Fruit fly (Drosophila melanogaster) whole organism, adult: ENCODE measurements around the gene Pen.

ENCODE experiments used
- CG11617 ChIP-seq: fragments of 200-800 bp; sonication (Bioruptor generic); optimal IDR thresholded peaks from 2 replicates; lab custom pipeline; 2017; ENCODE audit warnings: mild to moderate bottlenecking, missing biosample characterization, missing genetic modification reagents, missing genetic modification characterization
- CG12768 ChIP-seq: fragments of 200-800 bp; sonication (Bioruptor generic); optimal IDR thresholded peaks from 2 replicates; lab custom pipeline; 2017; ENCODE audit warnings: missing biosample characterization, missing genetic modification characterization, mild to moderate bottlenecking, moderate library complexity, missing genetic modification reagents
- CG1620 ChIP-seq: fragments of 200-800 bp; sonication (Bioruptor generic); optimal IDR thresholded peaks from 2 replicates; lab custom pipeline; 2016; ENCODE audit warnings: missing biosample characterization, missing genetic modification characterization
- CG33017 ChIP-seq: fragments of 200-800 bp; sonication (Bioruptor generic); optimal IDR thresholded peaks from 2 replicates; lab custom pipeline; 2018; ENCODE audit warnings: missing biosample characterization, mild to moderate bottlenecking, missing genetic modification characterization, moderate library complexity
- CG5204 ChIP-seq: fragments of 200-800 bp; sonication (Bioruptor generic); optimal IDR thresholded peaks from 2 replicates; lab custom pipeline; 2016; ENCODE audit warnings: missing biosample characterization, missing genetic modification characterization
- CG7045 ChIP-seq: fragments of 200-800 bp; sonication (Bioruptor generic); optimal IDR thresholded peaks from 2 replicates; lab custom pipeline; 2017; ENCODE audit warnings: missing biosample characterization, mild to moderate bottlenecking, missing genetic modification characterization
- CG7101 ChIP-seq: fragments of 200-800 bp; sonication (Bioruptor generic); optimal IDR thresholded peaks from 2 replicates; lab custom pipeline; 2018; ENCODE audit warnings: missing biosample characterization, mild to moderate bottlenecking, missing genetic modification characterization, moderate library complexity
- Clk ChIP-seq: fragments of 200-800 bp; sonication (Bioruptor generic); optimal IDR thresholded peaks from 2 replicates; lab custom pipeline; 2017; ENCODE audit warnings: missing biosample characterization, missing genetic modification characterization
- Crg-1 ChIP-seq: fragments of 200-800 bp; sonication (Bioruptor generic); optimal IDR thresholded peaks from 2 replicates; lab custom pipeline; 2016; ENCODE audit warnings: missing biosample characterization, missing genetic modification characterization
- Hr96 ChIP-seq: fragments of 200-800 bp; sonication (Bioruptor generic); optimal IDR thresholded peaks from 2 replicates; lab custom pipeline; 2016; ENCODE audit warnings: missing biosample characterization, missing genetic modification characterization
- Mnt ChIP-seq: fragments of 200-800 bp; sonication (Bioruptor generic); optimal IDR thresholded peaks from 2 replicates; lab custom pipeline; 2016; ENCODE audit warnings: missing biosample characterization, mild to moderate bottlenecking, missing genetic modification characterization
- kay ChIP-seq: fragments of 200-800 bp; sonication (Bioruptor generic); peaks from one replicate; lab custom pipeline; 2016; ENCODE audit warnings: missing biosample characterization, missing genetic modification characterization, borderline replicate concordance
- ovo ChIP-seq: fragments of 200-800 bp; sonication (Bioruptor generic); optimal IDR thresholded peaks from 2 replicates; lab custom pipeline; 2016; ENCODE audit warnings: missing biosample characterization, missing genetic modification characterization
- pad ChIP-seq: fragments of 200-800 bp; sonication (Bioruptor generic); optimal IDR thresholded peaks from 3 replicates; lab custom pipeline; 2017; ENCODE audit warnings: missing biosample characterization, missing genetic modification characterization, mild to moderate bottlenecking, moderate library complexity, missing genetic modification reagents
- toe ChIP-seq: fragments of 200-800 bp; sonication (Bioruptor generic); optimal IDR thresholded peaks from 2 replicates; lab custom pipeline; 2016; ENCODE audit warnings: missing biosample characterization, missing genetic modification characterization

The Pen gene

DNA sequence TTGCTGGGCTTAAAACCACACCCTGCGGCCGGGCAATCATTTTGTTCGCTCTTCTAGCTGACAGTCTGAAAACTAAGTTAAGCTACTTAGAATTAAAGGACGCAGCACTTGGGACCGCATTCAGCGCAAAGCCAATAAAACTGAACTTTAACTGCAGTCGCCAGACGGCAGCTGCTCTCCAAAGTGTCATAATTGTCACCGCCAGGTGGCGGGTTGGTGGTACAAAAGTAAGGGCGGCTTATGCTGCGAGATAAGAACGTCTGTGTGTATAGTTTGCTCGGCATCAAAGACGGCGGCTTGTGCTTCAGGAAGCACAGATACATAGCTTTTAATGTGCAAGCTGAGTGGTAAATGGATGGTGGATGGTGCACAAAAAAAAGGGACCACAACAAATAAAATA lies 52.0 kb downstream of the Pen start:
- TF ChIP-seq Mnt (GFP tag; lab: Kevin White, UChicago), result no peak
- TF ChIP-seq kay (GFP tag; lab: Kevin White, UChicago), result no peak
- TF ChIP-seq Clk (GFP tag; lab: Kevin White, UChicago), result no peak
- TF ChIP-seq Crg-1 (GFP tag; lab: Kevin White, UChicago), result no peak
- TF ChIP-seq toe (GFP tag; lab: Kevin White, UChicago), result no peak
- TF ChIP-seq Hr96, result no peak
- TF ChIP-seq CG11617 (GFP tag; lab: Kevin White, UChicago), result no peak
- TF ChIP-seq ovo (GFP tag; lab: Kevin White, UChicago), result no peak
- TF ChIP-seq CG5204 (GFP tag; lab: Kevin White, UChicago), result no peak
- no peak for TF ChIP-seq pad (GFP tag; lab: Kevin White, UChicago)
- no peak for TF ChIP-seq CG7045 (GFP tag; lab: Kevin White, UChicago)
- no peak for TF ChIP-seq CG7101
- no peak for TF ChIP-seq CG33017 (tag; lab: Kevin White, UChicago)
- TF ChIP-seq CG12768, result no peak
- no peak for TF ChIP-seq CG1620 (GFP tag; lab: Kevin White, UChicago)
